Worm (Caenorhabditis elegans) whole organism, young adult: ENCODE data around the gene C07A9.9.

Source experiments
- B0019.2 ChIP-seq: fragments of 200-800 bp; sonication (Bioruptor generic); conservative IDR thresholded peaks from 2 replicates; pipeline ENCODE4 v1.3.6; 2022; ENCODE audit warnings: missing genetic modification reagents, missing genetic modification characterization, missing compliant biosample characterization
- B0035.1 ChIP-seq: sonication (generic microtip); optimal IDR thresholded peaks from 2 replicates; lab custom pipeline; 2016; ENCODE audit warnings: missing genetic modification characterization, mild to moderate bottlenecking, missing compliant biosample characterization, missing genotype, missing genetic modification reagents
- B0261.1 ChIP-seq: sonication (generic microtip); optimal IDR thresholded peaks from 2 replicates; lab custom pipeline; 2016; ENCODE audit warnings: mild to moderate bottlenecking, missing genetic modification characterization, moderate library complexity, missing compliant biosample characterization
- B0336.3 ChIP-seq: fragments of 200-800 bp; sonication (Bioruptor generic); IDR thresholded peaks from 2 replicates; pipeline ENCODE4 v1.3.6; 2022; ENCODE audit warnings: missing genetic modification characterization, missing compliant biosample characterization
- C17E4.6 ChIP-seq: fragments of 200-800 bp; sonication (Bioruptor generic); IDR thresholded peaks from 2 replicates; pipeline ENCODE4 v1.3.6; 2022; ENCODE audit warnings: missing genetic modification reagents, missing genetic modification characterization, missing compliant biosample characterization
- F10E7.11 ChIP-seq: sonication (generic microtip); optimal IDR thresholded peaks from 2 replicates; lab custom pipeline; 2017; ENCODE audit warnings: mild to moderate bottlenecking, missing genetic modification characterization, moderate library complexity, missing compliant biosample characterization
- F22D6.2 ChIP-seq: sonication (generic microtip); optimal IDR thresholded peaks from 2 replicates; lab custom pipeline; 2016; ENCODE audit warnings: mild to moderate bottlenecking, missing genetic modification characterization, missing compliant biosample characterization
- F23B12.7 ChIP-seq: sonication (generic microtip); optimal IDR thresholded peaks from 2 replicates; lab custom pipeline; 2017; ENCODE audit warnings: missing genetic modification characterization, mild to moderate bottlenecking, missing compliant biosample characterization, antibody characterized with exemption, moderate library complexity; ENCODE audit not compliant: insufficient read depth
- F52B5.7 ChIP-seq: sonication (generic microtip); optimal IDR thresholded peaks from 2 replicates; lab custom pipeline; 2016; ENCODE audit warnings: mild to moderate bottlenecking, missing genetic modification characterization, missing compliant biosample characterization
- F55B11.4 ChIP-seq: sonication (generic microtip); optimal IDR thresholded peaks from 2 replicates; lab custom pipeline; 2016; ENCODE audit warnings: missing compliant biosample characterization, missing genetic modification characterization, borderline replicate concordance; ENCODE audit not compliant: insufficient read depth
- F57A8.1 ChIP-seq: fragments of 200-800 bp; sonication (Bioruptor generic); optimal IDR thresholded peaks from 2 replicates; lab custom pipeline; 2018; ENCODE audit warnings: mild to moderate bottlenecking, missing genetic modification characterization, moderate library complexity, missing compliant biosample characterization
- K11D2.4 ChIP-seq: fragments of 200-800 bp; sonication (Bioruptor generic); IDR thresholded peaks from 2 replicates; pipeline ENCODE4 v1.3.6; 2022; ENCODE audit warnings: missing genetic modification reagents, missing genetic modification characterization, missing compliant biosample characterization
- Y67H2A.10 ChIP-seq: fragments of 200-800 bp; sonication (Bioruptor generic); conservative IDR thresholded peaks from 2 replicates; pipeline ENCODE4 v1.3.6; 2022; ENCODE audit warnings: missing genetic modification reagents, missing genetic modification characterization, missing compliant biosample characterization
- ZK185.1 ChIP-seq: sonication (generic microtip); optimal IDR thresholded peaks from 2 replicates; lab custom pipeline; 2016; ENCODE audit warnings: mild to moderate bottlenecking, missing genetic modification characterization, missing compliant biosample characterization; ENCODE audit not compliant: poor library complexity, severe bottlenecking
- akir-1 ChIP-seq: fragments of 200-800 bp; sonication (Bioruptor generic); optimal IDR thresholded peaks from 2 replicates; lab custom pipeline; 2018; ENCODE audit warnings: mild to moderate bottlenecking, missing genetic modification characterization, moderate library complexity, missing compliant biosample characterization
- aptf-2 ChIP-seq: fragments of 200-800 bp; sonication (Bioruptor generic); conservative IDR thresholded peaks from 2 replicates; pipeline ENCODE4 v1.3.6; 2022; ENCODE audit warnings: missing genetic modification reagents, missing genetic modification characterization, missing compliant biosample characterization
- aptf-3 ChIP-seq: fragments of 200-800 bp; sonication (Bioruptor generic); IDR thresholded peaks from 2 replicates; pipeline ENCODE4 v1.3.6; 2022; ENCODE audit warnings: missing genetic modification characterization, missing compliant biosample characterization
- attf-5 ChIP-seq: fragments of 200-800 bp; sonication (Bioruptor generic); optimal IDR thresholded peaks from 2 replicates; lab custom pipeline; 2018; ENCODE audit warnings: mild to moderate bottlenecking, missing genetic modification characterization, missing compliant biosample characterization
- cebp-2 ChIP-seq: fragments of 200-800 bp; sonication (Bioruptor generic); IDR thresholded peaks from 2 replicates; pipeline ENCODE4 v1.3.6; 2022; ENCODE audit warnings: missing genetic modification characterization, missing compliant biosample characterization
- ceh-79 ChIP-seq: sonication (generic microtip); optimal IDR thresholded peaks from 2 replicates; lab custom pipeline; 2017; ENCODE audit warnings: mild to moderate bottlenecking, missing genetic modification characterization, missing compliant biosample characterization
- chd-7 ChIP-seq: sonication (generic microtip); optimal IDR thresholded peaks from 2 replicates; lab custom pipeline; 2016; ENCODE audit warnings: mild to moderate bottlenecking, missing genetic modification characterization, moderate library complexity, missing compliant biosample characterization
- die-1 ChIP-seq: sonication (generic microtip); optimal IDR thresholded peaks from 2 replicates; lab custom pipeline; 2016; ENCODE audit warnings: missing genotype, mild to moderate bottlenecking, missing genetic modification characterization, missing compliant biosample characterization
- dox-1 ChIP-seq: fragments of 200-800 bp; sonication (Bioruptor generic); IDR thresholded peaks from 2 replicates; pipeline ENCODE4 v1.3.6; 2022; ENCODE audit warnings: missing genetic modification reagents, missing genetic modification characterization, missing compliant biosample characterization
- efl-1 ChIP-seq: fragments of 150-350 bp; optimal IDR thresholded peaks from 2 replicates; lab custom pipeline; 2014; ENCODE audit warnings: missing biosample characterization, missing genetic modification reagents, missing genetic modification characterization
- egl-18 ChIP-seq: fragments of 200-800 bp; sonication (Bioruptor generic); IDR thresholded peaks from 2 replicates; pipeline ENCODE4 v1.3.6; 2022; ENCODE audit warnings: missing genetic modification reagents, missing genetic modification characterization, missing compliant biosample characterization
- egrh-3 ChIP-seq: fragments of 200-800 bp; sonication (Bioruptor generic); IDR thresholded peaks from 2 replicates; pipeline ENCODE4 v1.3.6; 2022; ENCODE audit warnings: missing genetic modification reagents, missing genetic modification characterization, missing compliant biosample characterization
- gei-17 ChIP-seq: fragments of 200-800 bp; sonication (Bioruptor generic); optimal IDR thresholded peaks from 2 replicates; lab custom pipeline; 2018; ENCODE audit warnings: mild to moderate bottlenecking, missing genetic modification characterization, missing compliant biosample characterization
- hmg-1.2 ChIP-seq: fragments of 200-800 bp; sonication (Bioruptor generic); IDR thresholded peaks from 2 replicates; pipeline ENCODE4 v1.3.6; 2022; ENCODE audit warnings: missing genetic modification reagents, missing genetic modification characterization, missing compliant biosample characterization
- lag-1 ChIP-seq: fragments of 200-800 bp; sonication (Bioruptor generic); IDR thresholded peaks from 2 replicates; pipeline ENCODE4 v1.3.6; 2022; ENCODE audit warnings: missing genetic modification reagents, missing genetic modification characterization, missing compliant biosample characterization
- let-607 ChIP-seq, 2 experiments: fragments of 200-800 bp in 1 of 2; sonication (Bioruptor generic) in 1 of 2; sonication (generic microtip) in 1 of 2; optimal IDR thresholded peaks; 2 replicates each; lab custom pipeline; 2016 to 2018; ENCODE audit warnings: mild to moderate bottlenecking in 2 of 2, missing compliant biosample characterization in 2 of 2, missing genetic modification characterization in 2 of 2, moderate library complexity in 2 of 2, missing genotype in 1 of 2
- lin-40 ChIP-seq: sonication (generic microtip); optimal IDR thresholded peaks from 2 replicates; lab custom pipeline; 2016; ENCODE audit warnings: missing genetic modification characterization, mild to moderate bottlenecking, missing compliant biosample characterization, missing genotype, missing genetic modification reagents
- lir-1 ChIP-seq: fragments of 200-800 bp; sonication (Bioruptor generic); conservative IDR thresholded peaks from 2 replicates; pipeline ENCODE4 v1.3.6; 2022; ENCODE audit warnings: missing genetic modification reagents, missing genetic modification characterization, missing compliant biosample characterization
- madf-3 ChIP-seq: fragments of 200-800 bp; sonication (Bioruptor generic); IDR thresholded peaks from 2 replicates; pipeline ENCODE4 v1.3.6; 2022; ENCODE audit warnings: missing genetic modification reagents, missing genetic modification characterization, missing compliant biosample characterization
- madf-8 ChIP-seq: fragments of 200-800 bp; sonication (Bioruptor generic); conservative IDR thresholded peaks from 2 replicates; pipeline ENCODE4 v1.3.6; 2022; ENCODE audit warnings: missing genetic modification reagents, missing genetic modification characterization, missing compliant biosample characterization
- mcd-1 ChIP-seq: fragments of 200-800 bp; sonication (Bioruptor generic); IDR thresholded peaks from 2 replicates; pipeline ENCODE4 v1.3.6; 2022; ENCODE audit warnings: missing genetic modification reagents, missing genetic modification characterization, missing compliant biosample characterization
- mel-28 ChIP-seq: sonication (generic microtip); optimal IDR thresholded peaks from 2 replicates; lab custom pipeline; 2016; ENCODE audit warnings: borderline replicate concordance, mild to moderate bottlenecking, missing genetic modification characterization, missing compliant biosample characterization
- mes-4 ChIP-seq: sonication (generic microtip); optimal IDR thresholded peaks from 2 replicates; lab custom pipeline; 2016; ENCODE audit warnings: missing genotype, missing genetic modification characterization, missing compliant biosample characterization
- mxl-1 ChIP-seq: sonication (generic microtip); optimal IDR thresholded peaks from 2 replicates; lab custom pipeline; 2016; ENCODE audit warnings: missing genetic modification characterization, missing compliant biosample characterization
- nfya-1 ChIP-seq: sonication (generic microtip); optimal IDR thresholded peaks from 2 replicates; lab custom pipeline; 2017; ENCODE audit warnings: antibody characterized with exemption, missing compliant biosample characterization, missing genetic modification characterization, borderline replicate concordance; ENCODE audit not compliant: insufficient read depth
- nfya-2 ChIP-seq: fragments of 200-800 bp; sonication (Bioruptor generic); IDR thresholded peaks from 2 replicates; pipeline ENCODE4 v1.3.6; 2022; ENCODE audit warnings: missing genetic modification reagents, missing genetic modification characterization, missing compliant biosample characterization
- nhr-90 ChIP-seq: sonication (generic microtip); optimal IDR thresholded peaks from 2 replicates; lab custom pipeline; 2016; ENCODE audit warnings: missing genotype, mild to moderate bottlenecking, missing genetic modification characterization, missing compliant biosample characterization
- rpc-1 ChIP-seq, 2 experiments: fragments of 150-350 bp in 1 of 2; sonication (generic microtip) in 1 of 2; optimal IDR thresholded peaks; 2 replicates each; lab custom pipeline; 2014 to 2018; ENCODE audit warnings: missing biosample characterization in 1 of 2, missing genetic modification characterization in 1 of 2, missing genetic modification reagents in 1 of 2, missing genotype in 1 of 2
- sptf-2 ChIP-seq: fragments of 200-800 bp; sonication (Bioruptor generic); optimal IDR thresholded peaks from 2 replicates; lab custom pipeline; 2018; ENCODE audit warnings: mild to moderate bottlenecking, missing genetic modification characterization, missing compliant biosample characterization
- unc-62 ChIP-seq: fragments of 150-350 bp; optimal IDR thresholded peaks from 2 replicates; lab custom pipeline; 2014; ENCODE audit warnings: missing biosample characterization, missing genetic modification reagents, missing genetic modification characterization
- ztf-26 ChIP-seq: sonication (generic microtip); optimal IDR thresholded peaks from 2 replicates; lab custom pipeline; 2017; ENCODE audit warnings: missing genetic modification characterization, missing compliant biosample characterization
- ztf-3 ChIP-seq: fragments of 200-800 bp; sonication (Bioruptor generic); optimal IDR thresholded peaks from 2 replicates; lab custom pipeline; 2018; ENCODE audit warnings: mild to moderate bottlenecking, missing genetic modification characterization, missing compliant biosample characterization
- ztf-6 ChIP-seq: fragments of 200-800 bp; sonication (Bioruptor generic); IDR thresholded peaks from 2 replicates; pipeline ENCODE4 v1.3.6; 2022; ENCODE audit warnings: missing genetic modification reagents, missing genetic modification characterization, missing compliant biosample characterization

The C07A9.9 gene

ce11 chrIII:9667591-9668265 is at the start of gene C07A9.9:
Gene C07A9.9 (minus strand): TSS chrIII:9667641.
- TF ChIP-seq F57A8.1: no peak
- no peak for TF ChIP-seq F52B5.7 (tag; lab: Kevin White, UChicago)
- no peak for TF ChIP-seq F10E7.11 (tag; lab: Kevin White, UChicago)
- no peak for TF ChIP-seq mes-4 (tag; lab: Kevin White, UChicago)
- TF ChIP-seq rpc-1 (optimal IDR thresholded peaks at IDR 0.05; lab: Kevin White, UChicago): no peak
- no peak for TF ChIP-seq rpc-1 (tag; optimal IDR thresholded peaks at IDR 0.05; lab: Kevin White, UChicago)
- TF ChIP-seq cebp-2: no peak
- TF ChIP-seq ZK185.1 (tag; lab: Kevin White, UChicago): peak; percentile 2
- peak; percentile 30; the same call in 1 of the 2 replicates for TF ChIP-seq K11D2.4
- no peak for TF ChIP-seq B0035.1 (tag; lab: Kevin White, UChicago)
- TF ChIP-seq nfya-1 (tag; lab: Kevin White, UChicago): no peak
- no peak for TF ChIP-seq madf-3 (GFP tag; lab: Robert Waterston, UW)
- TF ChIP-seq C17E4.6 (GFP tag; lab: Robert Waterston, UW): no peak
- TF ChIP-seq egl-18 (GFP tag; lab: Robert Waterston, UW): no peak
- no peak for TF ChIP-seq B0336.3 (GFP tag; lab: Robert Waterston, UW)
- TF ChIP-seq lag-1 (GFP tag; lab: Robert Waterston, UW): no peak
- peak; percentile 1 for TF ChIP-seq ztf-26 (tag; lab: Kevin White, UChicago)
- TF ChIP-seq nhr-90 (tag; lab: Kevin White, UChicago): peak; percentile 55
- TF ChIP-seq B0261.1 (tag; lab: Kevin White, UChicago): no peak
- no peak for TF ChIP-seq F23B12.7 (tag; lab: Kevin White, UChicago)
- TF ChIP-seq attf-5 (GFP tag; lab: Kevin White, UChicago): peak; percentile 56
- TF ChIP-seq mxl-1 (tag; lab: Kevin White, UChicago): no peak
- no peak for TF ChIP-seq efl-1 (GFP tag; lab: Kevin White, UChicago)
- peak; percentile 59 for TF ChIP-seq chd-7 (tag; lab: Kevin White, UChicago)
- no peak for TF ChIP-seq nfya-2 (GFP tag; lab: Robert Waterston, UW)
- no peak for TF ChIP-seq madf-8 (GFP tag; lab: Robert Waterston, UW)
- no peak for TF ChIP-seq ceh-79 (tag; lab: Kevin White, UChicago)
- no peak for TF ChIP-seq mel-28 (tag; lab: Kevin White, UChicago)
- no peak for TF ChIP-seq akir-1 (GFP tag; lab: Kevin White, UChicago)
- TF ChIP-seq B0019.2: no peak
- peak; percentile 49 for TF ChIP-seq die-1 (tag; lab: Kevin White, UChicago)
- no peak for TF ChIP-seq Y67H2A.10
- TF ChIP-seq ztf-6 (GFP tag; lab: Robert Waterston, UW): 0 out of 2 replicates have a peak, but pooled peaks have one; percentile 49
- TF ChIP-seq ztf-3 (GFP tag; lab: Kevin White, UChicago): no peak
- peak; percentile 76 for TF ChIP-seq egrh-3 (GFP tag; lab: Robert Waterston, UW)
- no peak for TF ChIP-seq F22D6.2 (tag; lab: Kevin White, UChicago)
- TF ChIP-seq mcd-1 (GFP tag; lab: Robert Waterston, UW): no peak; the same call in 1 of the 2 replicates
- TF ChIP-seq lin-40 (tag; lab: Kevin White, UChicago): peak; percentile 69
- peak; percentile 32; the same call in 1 of the 2 replicates for TF ChIP-seq hmg-1.2 (GFP tag; lab: Robert Waterston, UW)
- no peak for TF ChIP-seq aptf-2
- TF ChIP-seq sptf-2 (GFP tag; lab: Kevin White, UChicago): no peak
- no peak; the same call in 1 of the 2 replicates for TF ChIP-seq dox-1
- TF ChIP-seq let-607 (tag; optimal IDR thresholded peaks at IDR 0.05; lab: Kevin White, UChicago): peak in 1 of 2 experiments; percentile 3
- no peak for TF ChIP-seq F55B11.4 (tag; lab: Kevin White, UChicago)
- TF ChIP-seq lir-1 (GFP tag; lab: Robert Waterston, UW): no peak
- TF ChIP-seq unc-62 (GFP tag; lab: Kevin White, UChicago): no peak
- no peak for TF ChIP-seq aptf-3 (GFP tag; lab: Robert Waterston, UW)
- TF ChIP-seq gei-17 (GFP tag; lab: Kevin White, UChicago): no peak
